Fruit fly (Drosophila melanogaster) whole organism, embryonic: ENCODE measurements around the gene Idi.

Source experiments
- Antp ChIP-seq: fragments of 200-800 bp; sonication (Bioruptor generic); optimal IDR thresholded peaks from 3 replicates; lab custom pipeline; 2016; ENCODE audit warnings: missing biosample characterization, missing genetic modification characterization
- B-H2 ChIP-seq: fragments of 200-800 bp; sonication (Bioruptor generic); optimal IDR thresholded peaks from 2 replicates; lab custom pipeline; 2018; ENCODE audit warnings: missing biosample characterization, mild to moderate bottlenecking, missing genetic modification characterization
- BEAF-32 ChIP-seq: fragments of 200-800 bp; sonication (Bioruptor generic); optimal IDR thresholded peaks from 3 replicates; lab custom pipeline; 2017; ENCODE audit warnings: missing biosample characterization, missing genetic modification characterization, mild to moderate bottlenecking, moderate library complexity, missing genetic modification reagents
- CG10147 ChIP-seq: fragments of 200-800 bp; sonication (Bioruptor generic); optimal IDR thresholded peaks from 2 replicates; lab custom pipeline; 2019; ENCODE audit warnings: missing biosample characterization, mild to moderate bottlenecking, missing genetic modification characterization, moderate library complexity
- CG12236 ChIP-seq: fragments of 200-800 bp; sonication (Bioruptor generic); optimal IDR thresholded peaks from 2 replicates; lab custom pipeline; 2016; ENCODE audit warnings: missing biosample characterization, missing genetic modification characterization
- CG13123 ChIP-seq: fragments of 200-800 bp; sonication (Bioruptor generic); optimal IDR thresholded peaks from 2 replicates; lab custom pipeline; 2016; ENCODE audit warnings: missing biosample characterization, missing genetic modification characterization
- CG13424 ChIP-seq: fragments of 200-800 bp; sonication (Bioruptor generic); optimal IDR thresholded peaks from 2 replicates; lab custom pipeline; 2019; ENCODE audit warnings: missing biosample characterization, mild to moderate bottlenecking, missing genetic modification characterization, moderate library complexity
- CG17186 ChIP-seq: fragments of 200-800 bp; sonication (Bioruptor generic); optimal IDR thresholded peaks from 3 replicates; lab custom pipeline; 2017; ENCODE audit warnings: missing biosample characterization, missing genetic modification reagents, missing genetic modification characterization
- CG17328 ChIP-seq: fragments of 200-800 bp; sonication (Bioruptor generic); IDR thresholded peaks from 2 replicates; pipeline ENCODE4 v1.3.6; 2022; ENCODE audit warnings: missing biosample characterization, missing genetic modification characterization
- CG17385 ChIP-seq: fragments of 200-800 bp; sonication (Bioruptor generic); optimal IDR thresholded peaks from 3 replicates; lab custom pipeline; 2018; ENCODE audit warnings: missing biosample characterization, mild to moderate bottlenecking, missing genetic modification characterization
- CG2199 ChIP-seq: fragments of 200-800 bp; sonication (Bioruptor generic); IDR thresholded peaks from 3 replicates; pipeline ENCODE4 v1.3.6; 2022; ENCODE audit warnings: missing biosample characterization, missing genetic modification characterization
- CG2712 ChIP-seq: fragments of 200-800 bp; optimal IDR thresholded peaks from 3 replicates; lab custom pipeline; 2019; ENCODE audit warnings: missing biosample characterization, mild to moderate bottlenecking, missing genetic modification characterization, moderate library complexity
- CG31224 ChIP-seq: fragments of 200-800 bp; sonication (Bioruptor generic); IDR thresholded peaks from 2 replicates; pipeline ENCODE4 v1.3.6; 2022; ENCODE audit warnings: missing biosample characterization, missing genetic modification characterization
- CG33557 ChIP-seq: fragments of 200-800 bp; sonication (Bioruptor generic); optimal IDR thresholded peaks from 2 replicates; lab custom pipeline; 2019; ENCODE audit warnings: missing biosample characterization, mild to moderate bottlenecking, missing genetic modification characterization, moderate library complexity
- CG4360 ChIP-seq: fragments of 200-800 bp; sonication (Bioruptor generic); IDR thresholded peaks from 2 replicates; pipeline ENCODE4 v1.3.6; 2022; ENCODE audit warnings: missing biosample characterization, missing genetic modification characterization
- CG4617 ChIP-seq: fragments of 200-800 bp; sonication (Bioruptor generic); optimal IDR thresholded peaks from 3 replicates; lab custom pipeline; 2016; ENCODE audit warnings: missing biosample characterization, missing genetic modification characterization, borderline replicate concordance
- CG4854 ChIP-seq: fragments of 200-800 bp; sonication (Bioruptor generic); optimal IDR thresholded peaks from 2 replicates; lab custom pipeline; 2016; ENCODE audit warnings: missing biosample characterization, missing genetic modification characterization, inconsistent platforms
- CG8765 ChIP-seq: fragments of 200-800 bp; sonication (Bioruptor generic); IDR thresholded peaks from 2 replicates; pipeline ENCODE4 v1.3.6; 2022; ENCODE audit warnings: missing biosample characterization, missing genetic modification characterization
- CG9437 ChIP-seq: fragments of 200-800 bp; sonication (Bioruptor generic); optimal IDR thresholded peaks from 2 replicates; lab custom pipeline; 2018; ENCODE audit warnings: missing biosample characterization, mild to moderate bottlenecking, missing genetic modification characterization
- CG9797 ChIP-seq: fragments of 200-800 bp; sonication (Bioruptor generic); optimal IDR thresholded peaks from 3 replicates; lab custom pipeline; 2018; ENCODE audit warnings: missing biosample characterization, mild to moderate bottlenecking, missing genetic modification characterization
- CG9932 ChIP-seq: fragments of 200-800 bp; sonication (Bioruptor generic); IDR thresholded peaks from 2 replicates; pipeline ENCODE4 v1.3.6; 2022; ENCODE audit warnings: missing biosample characterization, missing genetic modification characterization
- CTCF ChIP-seq: fragments of 200-800 bp; sonication (Bioruptor generic); optimal IDR thresholded peaks from 2 replicates; lab custom pipeline; 2017; ENCODE audit warnings: missing biosample characterization, mild to moderate bottlenecking, missing genetic modification characterization, moderate library complexity
- D ChIP-seq, 2 experiments: fragments of 200-800 bp in 1 of 2; fragments of >200 bp in 1 of 2; sonication (Bioruptor generic) in 1 of 2; optimal IDR thresholded peaks; 2 replicates in 1 of 2; 3 replicates in 1 of 2; lab custom pipeline; 2017; ENCODE audit warnings: mild to moderate bottlenecking in 1 of 2, missing biosample characterization in 1 of 2, missing genetic modification characterization in 1 of 2, missing genetic modification reagents in 1 of 2
- GATAe ChIP-seq: fragments of 200-800 bp; sonication (Bioruptor generic); conservative IDR thresholded peaks from 2 replicates; pipeline ENCODE4 v1.3.6; 2022; ENCODE audit warnings: missing biosample characterization, missing genetic modification characterization
- HLH54F ChIP-seq: fragments of 200-800 bp; sonication (Bioruptor generic); optimal IDR thresholded peaks from 3 replicates; lab custom pipeline; 2016; ENCODE audit warnings: missing biosample characterization, missing genetic modification characterization
- Hey ChIP-seq: fragments of 200-800 bp; sonication (Bioruptor generic); optimal IDR thresholded peaks from 3 replicates; lab custom pipeline; 2018; ENCODE audit warnings: missing biosample characterization, mild to moderate bottlenecking, missing genetic modification characterization
- HmgZ ChIP-seq: fragments of 200-800 bp; sonication (Bioruptor generic); optimal IDR thresholded peaks from 2 replicates; lab custom pipeline; 2018; ENCODE audit warnings: missing biosample characterization, mild to moderate bottlenecking, missing genetic modification characterization
- Hr78 ChIP-seq, 2 experiments: fragments of 200-800 bp in 1 of 2; fragments of >200 bp in 1 of 2; sonication (Bioruptor generic) in 1 of 2; optimal IDR thresholded peaks; 2 replicates each; lab custom pipeline; 2017 to 2019; ENCODE audit warnings: missing biosample characterization in 2 of 2, missing genetic modification characterization in 2 of 2, mild to moderate bottlenecking in 1 of 2, moderate library complexity in 1 of 2
- Mes4 ChIP-seq: fragments of 200-800 bp; sonication (Bioruptor generic); optimal IDR thresholded peaks from 2 replicates; lab custom pipeline; 2016; ENCODE audit warnings: missing biosample characterization, missing genetic modification characterization
- Nf-YC ChIP-seq: fragments of 200-800 bp; optimal IDR thresholded peaks from 3 replicates; lab custom pipeline; 2019; ENCODE audit warnings: missing biosample characterization, mild to moderate bottlenecking, missing genetic modification characterization, moderate library complexity
- Trl ChIP-seq, 3 experiments: fragments of >200 bp in 2 of 3; fragments of 200-800 bp in 1 of 3; sonication (Bioruptor generic) in 1 of 3; optimal IDR thresholded peaks; 2 replicates in 1 of 3; 3 replicates in 2 of 3; lab custom pipeline; 2016 to 2017; ENCODE audit warnings: missing biosample characterization in 1 of 3, missing genetic modification characterization in 1 of 3
- ab ChIP-seq: fragments of 200-800 bp; sonication (Bioruptor generic); optimal IDR thresholded peaks from 2 replicates; lab custom pipeline; 2016; ENCODE audit warnings: missing biosample characterization, missing genetic modification characterization
- dmrt99B ChIP-seq: fragments of 200-800 bp; sonication (Bioruptor generic); optimal IDR thresholded peaks from 2 replicates; lab custom pipeline; 2018; ENCODE audit warnings: missing biosample characterization, mild to moderate bottlenecking, missing genetic modification characterization, moderate library complexity
- fd96Cb ChIP-seq: fragments of 200-800 bp; sonication (Bioruptor generic); optimal IDR thresholded peaks from 2 replicates; lab custom pipeline; 2018; ENCODE audit warnings: missing biosample characterization, mild to moderate bottlenecking, missing genetic modification characterization, moderate library complexity
- hth ChIP-seq: fragments of >200 bp; optimal IDR thresholded peaks from 2 replicates; lab custom pipeline; 2017; ENCODE audit warnings: inconsistent platforms
- jumu ChIP-seq: fragments of 200-800 bp; sonication (Bioruptor generic); optimal IDR thresholded peaks from 3 replicates; lab custom pipeline; 2016; ENCODE audit warnings: missing biosample characterization, missing genetic modification characterization
- ken ChIP-seq: fragments of 200-800 bp; sonication (Bioruptor generic); IDR thresholded peaks from 3 replicates; pipeline ENCODE4 v1.3.6; 2022; ENCODE audit warnings: missing biosample characterization, missing genetic modification characterization
- lmd ChIP-seq: fragments of 200-800 bp; sonication (Bioruptor generic); IDR thresholded peaks from 2 replicates; pipeline ENCODE4 v1.3.6; 2022; ENCODE audit warnings: missing biosample characterization, missing genetic modification characterization
- nau ChIP-seq: fragments of 200-800 bp; sonication (Bioruptor generic); optimal IDR thresholded peaks from 3 replicates; lab custom pipeline; 2017; ENCODE audit warnings: missing biosample characterization, mild to moderate bottlenecking, missing genetic modification characterization, missing genetic modification reagents
- nerfin-1 ChIP-seq: fragments of 200-800 bp; sonication (Bioruptor generic); optimal IDR thresholded peaks from 3 replicates; lab custom pipeline; 2019; ENCODE audit warnings: missing biosample characterization, mild to moderate bottlenecking, missing genetic modification characterization, moderate library complexity
- onecut ChIP-seq: fragments of 200-800 bp; sonication (Bioruptor generic); IDR thresholded peaks from 2 replicates; pipeline ENCODE4 v1.3.6; 2022; ENCODE audit warnings: missing biosample characterization, missing genetic modification characterization
- p53 ChIP-seq: fragments of 200-800 bp; sonication (Bioruptor generic); optimal IDR thresholded peaks from 2 replicates; lab custom pipeline; 2016; ENCODE audit warnings: missing biosample characterization, missing genetic modification characterization
- prd ChIP-seq, 3 experiments: fragments of >200 bp in 2 of 3; fragments of 200-800 bp in 1 of 3; sonication (Bioruptor generic) in 1 of 3; optimal IDR thresholded peaks in 2 of 3; IDR thresholded peaks in 1 of 3; 2 replicates in 2 of 3; 3 replicates in 1 of 3; pipeline versions ENCODE4 v1.3.6 to Lab custom; 2017 to 2022; ENCODE audit warnings: missing biosample characterization in 1 of 3, missing genetic modification characterization in 1 of 3
- ranshi ChIP-seq: fragments of 200-800 bp; sonication (Bioruptor generic); IDR thresholded peaks from 2 replicates; pipeline ENCODE4 v1.3.6; 2022; ENCODE audit warnings: missing biosample characterization, missing genetic modification characterization
- sug ChIP-seq: fragments of 200-800 bp; optimal IDR thresholded peaks from 2 replicates; lab custom pipeline; 2019; ENCODE audit warnings: missing biosample characterization, mild to moderate bottlenecking, missing genetic modification characterization, moderate library complexity
- tin ChIP-seq: fragments of 200-800 bp; sonication (Bioruptor generic); optimal IDR thresholded peaks from 3 replicates; lab custom pipeline; 2016; ENCODE audit warnings: missing biosample characterization, missing genetic modification characterization
- trem ChIP-seq: fragments of 200-800 bp; optimal IDR thresholded peaks from 3 replicates; lab custom pipeline; 2019; ENCODE audit warnings: missing biosample characterization, mild to moderate bottlenecking, missing genetic modification characterization, moderate library complexity
- vfl ChIP-seq: fragments of 200-800 bp; sonication (Bioruptor generic); optimal IDR thresholded peaks from 2 replicates; lab custom pipeline; 2016; ENCODE audit warnings: missing biosample characterization, missing genetic modification characterization
- wek ChIP-seq: fragments of 200-800 bp; sonication (Bioruptor generic); optimal IDR thresholded peaks from 3 replicates; lab custom pipeline; 2018; ENCODE audit warnings: missing biosample characterization, mild to moderate bottlenecking, missing genetic modification characterization, moderate library complexity
- wor ChIP-seq: fragments of 200-800 bp; sonication (Bioruptor generic); IDR thresholded peaks from 2 replicates; pipeline ENCODE4 v1.3.6; 2022; ENCODE audit warnings: missing biosample characterization, missing genetic modification characterization

Gene Idi

dm6 chr3R:21268873-21269272 is 1.1 kb upstream of the Idi start, which contains the start of gene Rab1 (continued):
- peak; percentile 31; the same call in 1 of the 2 replicates for TF ChIP-seq CG4360 (GFP tag; lab: Robert Waterston, UW)
- TF ChIP-seq onecut (GFP tag; lab: Robert Waterston, UW) = peak; percentile 44; the same call in 1 of the 2 replicates
- TF ChIP-seq ab (GFP tag; lab: Kevin White, UChicago) = no peak
- TF ChIP-seq lmd = peak; percentile 41; the same call in 1 of the 2 replicates
- TF ChIP-seq CG33557 (GFP tag; lab: Kevin White, UChicago) = peak; percentile 21
- TF ChIP-seq B-H2 = peak; percentile 78
- TF ChIP-seq CG17186 (GFP tag; lab: Kevin White, UChicago) = peak; percentile 45
- no peak for TF ChIP-seq CTCF
- TF ChIP-seq CG31224 (GFP tag; lab: Robert Waterston, UW) = no peak
- no peak for TF ChIP-seq hth (lab: Kevin White, UChicago)
- TF ChIP-seq Antp = peak; percentile 48
- no peak for TF ChIP-seq ken (GFP tag; lab: Robert Waterston, UW)
- TF ChIP-seq CG4854 (GFP tag; lab: Kevin White, UChicago) = no peak
- TF ChIP-seq p53 = no peak
- peak; percentile 6 for TF ChIP-seq Mes4 (GFP tag; lab: Kevin White, UChicago)
- TF ChIP-seq CG8765 (GFP tag; lab: Robert Waterston, UW) = no peak
- TF ChIP-seq wor (GFP tag; lab: Robert Waterston, UW) = no peak
- peak; percentile 75 for TF ChIP-seq CG9932 (GFP tag; lab: Robert Waterston, UW)
- peak; percentile 48 for TF ChIP-seq BEAF-32
- TF ChIP-seq wek (GFP tag; lab: Kevin White, UChicago) = peak; percentile 41
- no peak for TF ChIP-seq CG12236
- peak; percentile 97 for TF ChIP-seq trem
- no peak for TF ChIP-seq ranshi
- peak; percentile 36 for TF ChIP-seq jumu (GFP tag; lab: Kevin White, UChicago)
- no peak for TF ChIP-seq CG13123
- TF ChIP-seq Trl (optimal IDR thresholded peaks at IDR 0.05; lab: Kevin White, UChicago) = no peak
- TF ChIP-seq Trl (GFP tag; optimal IDR thresholded peaks at IDR 0.05; lab: Kevin White, UChicago) = peak; percentile 16
- TF ChIP-seq dmrt99B (tag; lab: Kevin White, UChicago) = no peak
- no peak for TF ChIP-seq nau (GFP tag; lab: Kevin White, UChicago)
- no peak for TF ChIP-seq Hey (tag; lab: Kevin White, UChicago)
- no peak for TF ChIP-seq prd (optimal IDR thresholded peaks at IDR 0.05; lab: Kevin White, UChicago)
- TF ChIP-seq prd (GFP tag; IDR thresholded peaks at IDR 0.05; lab: Robert Waterston, UW) = peak; percentile 34; the same call in 1 of the 3 replicates
- no peak for TF ChIP-seq fd96Cb
- TF ChIP-seq CG9797 (GFP tag; lab: Kevin White, UChicago) = peak; percentile 30
- TF ChIP-seq CG13424 = peak; percentile 26
- peak; percentile 34; the same call in 1 of the 2 replicates for TF ChIP-seq CG17328 (GFP tag; lab: Robert Waterston, UW)
- TF ChIP-seq CG10147 (GFP tag; lab: Kevin White, UChicago) = no peak
- TF ChIP-seq CG2712 = peak; percentile 43
- TF ChIP-seq HLH54F (GFP tag; lab: Kevin White, UChicago) = peak; percentile 39
- TF ChIP-seq vfl (GFP tag; lab: Kevin White, UChicago) = no peak
- TF ChIP-seq Hr78 (GFP tag; optimal IDR thresholded peaks at IDR 0.05; lab: Kevin White, UChicago) = peak in 1 of 2 experiments; percentile 39
- no peak for TF ChIP-seq GATAe
- peak; percentile 19 for TF ChIP-seq CG17385 (GFP tag; lab: Kevin White, UChicago)
- TF ChIP-seq HmgZ = peak; percentile 80
- TF ChIP-seq sug (tag; lab: Kevin White, UChicago) = peak; percentile 25
- peak; percentile 46 for TF ChIP-seq tin (GFP tag; lab: Kevin White, UChicago)
- TF ChIP-seq CG4617 (GFP tag; lab: Kevin White, UChicago) = peak; percentile 87
- no peak for TF ChIP-seq CG2199 (GFP tag; lab: Robert Waterston, UW)
- TF ChIP-seq Nf-YC = peak; percentile 10
- TF ChIP-seq nerfin-1 (tag; lab: Kevin White, UChicago) = peak; percentile 7
- TF ChIP-seq D (optimal IDR thresholded peaks at IDR 0.05; lab: Kevin White, UChicago) = no peak
- peak; percentile 36 for TF ChIP-seq D (GFP tag; optimal IDR thresholded peaks at IDR 0.05; lab: Kevin White, UChicago)
- peak; percentile 18 for TF ChIP-seq CG9437 (GFP tag; lab: Kevin White, UChicago)
